Fruit fly (Drosophila melanogaster): Measurements from ENCODE around the gene Neurl4.

DNA sequence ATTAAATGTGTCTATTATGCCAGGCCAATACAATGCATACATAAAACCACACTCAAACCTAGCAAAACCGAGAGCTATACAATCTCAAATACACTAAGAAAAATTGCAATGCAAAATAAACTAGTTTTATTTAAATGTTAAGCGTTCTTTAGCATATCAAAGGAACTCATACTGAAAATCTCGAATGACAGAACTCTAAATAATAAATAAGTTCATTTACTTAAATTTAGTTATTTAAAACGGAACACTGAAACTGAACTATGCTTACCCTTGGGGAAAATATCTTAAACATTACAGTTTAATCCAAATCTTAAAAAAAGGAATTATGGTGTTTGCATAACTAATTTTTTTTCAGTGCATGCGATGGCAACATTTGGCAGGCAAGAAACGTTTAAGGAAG, 36.5 kb upstream of the Neurl4 start:
- TF ChIP-seq CG8478 (optimal IDR thresholded peaks at IDR 0.05), result no peak
- no peak for TF ChIP-seq CTCF (optimal IDR thresholded peaks at IDR 0.05)

Data from S2 (cell line).